Worm (Caenorhabditis elegans): ENCODE data around the gene rad-23.

The rad-23 gene

ce11 chrII:11657079-11657478 is 4.5 kb upstream of the rad-23 start, which contains the start of gene nep-1:
Gene nep-1 (minus strand): TSS chrII:11657179.
- TF ChIP-seq zag-1 (tag; optimal IDR thresholded peaks at IDR 0.05) (no peak), hlh-11 (tag; optimal IDR thresholded peaks at IDR 0.05) (peak; percentile 6), T20F7.1 (GFP tag; optimal IDR thresholded peaks at IDR 0.05) (no peak), nhr-76 (tag; optimal IDR thresholded peaks at IDR 0.05) (no peak), spr-3 (GFP tag; optimal IDR thresholded peaks at IDR 0.05) (no peak), zfp-2 (tag; optimal IDR thresholded peaks at IDR 0.05) (no peak), nhr-28 (tag; optimal IDR thresholded peaks at IDR 0.05) (peak; percentile 3)

DNA sequence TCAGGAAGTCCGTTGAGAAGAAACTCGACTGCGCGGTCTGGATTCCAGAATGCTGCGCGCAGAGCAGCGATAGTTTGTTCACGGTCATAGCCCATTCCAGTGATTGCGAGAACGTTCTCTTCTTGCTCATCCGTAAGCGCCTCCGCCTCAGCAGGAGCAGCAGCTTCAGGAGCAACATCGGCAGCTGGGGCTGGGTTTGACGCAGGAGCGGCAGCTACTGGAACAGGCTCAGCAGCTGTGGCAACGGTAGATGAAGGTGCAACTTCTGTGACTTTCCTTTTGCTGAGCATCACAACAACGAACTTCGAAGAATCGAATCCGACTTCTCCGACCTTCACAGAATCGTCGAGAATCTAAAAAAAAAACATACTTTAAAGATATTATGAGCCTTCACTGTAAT is 404 bp downstream of the rad-23 start:
- TF ChIP-seq set-16 (GFP tag; IDR thresholded peaks at IDR 0.05), result peak; percentile 87
- no peak for TF ChIP-seq duxl-1 (tag; optimal IDR thresholded peaks at IDR 0.05; ENCODE audit: poor library complexity)

ce11 chrII:11650975-11651588 is 1.4 kb downstream of the rad-23 start, which contains the start of gene coa-7:
Gene coa-7 (minus strand): TSS chrII:11651148.
- TF ChIP-seq zip-2 (tag; optimal IDR thresholded peaks at IDR 0.05) (no peak), F49E8.2 (tag; optimal IDR thresholded peaks at IDR 0.05; ENCODE audit: borderline replicate concordance) (peak; percentile 22), T26A8.4 (GFP tag; IDR thresholded peaks at IDR 0.05) (0 out of 2 replicates have a peak, but pooled peaks have one; percentile 19), pha-4 (GFP tag; IDR thresholded peaks at IDR 0.05) (peak; percentile 37; the same call in 1 of the 2 replicates), pha-4 (tag; optimal IDR thresholded peaks at IDR 0.05) (no peak), ctbp-1 (GFP tag; IDR thresholded peaks at IDR 0.05) (peak; percentile 64; the same call in 1 of the 2 replicates), Y48G9A.11 (GFP tag; IDR thresholded peaks at IDR 0.05) (peak; percentile 6; the same call in 1 of the 2 replicates), ama-1 (optimal IDR thresholded peaks at IDR 0.05) (peak; percentile 78), spr-3 (GFP tag; optimal IDR thresholded peaks at IDR 0.05) (no peak), lin-38 (GFP tag; IDR thresholded peaks at IDR 0.05) (peak; percentile 36; the same call in 1 of the 2 replicates), hlh-11 (tag; optimal IDR thresholded peaks at IDR 0.05) (no peak), lin-1 (GFP tag; IDR thresholded peaks at IDR 0.05) (no peak), egl-27 (tag; optimal IDR thresholded peaks at IDR 0.05) (no peak), unc-62 (GFP tag; optimal IDR thresholded peaks at IDR 0.05 in 1 of 2) (peak in 1 of 2 experiments; percentile 72), unc-62 (tag; optimal IDR thresholded peaks at IDR 0.05) (no peak)

ce11 chrII:11649239-11649638 is 3.3 kb downstream of the rad-23 start:
- TF ChIP-seq zfp-2 (tag; optimal IDR thresholded peaks at IDR 0.05) (no peak), madf-9 (GFP tag; conservative IDR thresholded peaks at IDR 0.05) (no peak), F37D6.2 (tag; optimal IDR thresholded peaks at IDR 0.05) (no peak), mdl-1 (tag; optimal IDR thresholded peaks at IDR 0.05) (no peak), ztf-11 (tag; optimal IDR thresholded peaks at IDR 0.05) (no peak), aha-1 (tag) (peak; percentile 81), unc-62 (GFP tag; optimal IDR thresholded peaks at IDR 0.05 in 1 of 2) (no peak), unc-62 (tag; optimal IDR thresholded peaks at IDR 0.05) (no peak), nhr-11 (tag; optimal IDR thresholded peaks at IDR 0.05) (no peak), lin-15B (tag; optimal IDR thresholded peaks at IDR 0.05) (no peak), lin-38 (GFP tag; IDR thresholded peaks at IDR 0.05) (no peak), zfp-3 (GFP tag; conservative IDR thresholded peaks at IDR 0.05) (no peak), pqm-1 (tag; optimal IDR thresholded peaks at IDR 0.05) (no peak), daf-12 (tag; optimal IDR thresholded peaks at IDR 0.05) (no peak), fos-1 (tag; optimal IDR thresholded peaks at IDR 0.05) (no peak), sdz-12 (GFP tag; optimal IDR thresholded peaks at IDR 0.05) (no peak), dve-1 (tag; optimal IDR thresholded peaks at IDR 0.05; ENCODE audit: insufficient read depth) (peak; percentile 40), snpc-1.2 (GFP tag; IDR thresholded peaks at IDR 0.05) (no peak), hlh-30 (tag; optimal IDR thresholded peaks at IDR 0.05; ENCODE audit: insufficient read depth) (peak; percentile 41), dpl-1 (GFP tag; optimal IDR thresholded peaks at IDR 0.05) (no peak), lsy-2 (tag; optimal IDR thresholded peaks at IDR 0.05) (peak in 1 of 2 experiments; percentile 35)

Data from whole organism, L4 larva.